Fruit fly (Drosophila melanogaster) whole organism, pupa: ENCODE results near the gene CG5334.

Source experiments
- CG10348 ChIP-seq: fragments of 200-800 bp; sonication (Bioruptor generic); IDR thresholded peaks from 2 replicates; pipeline ENCODE4 v1.3.6; 2022; ENCODE audit warnings: missing biosample characterization, missing genetic modification characterization
- CG13204 ChIP-seq: fragments of 200-800 bp; sonication (Bioruptor generic); optimal IDR thresholded peaks from 2 replicates; lab custom pipeline; 2018; ENCODE audit warnings: missing biosample characterization, mild to moderate bottlenecking, missing genetic modification characterization, moderate library complexity
- CG14655 ChIP-seq: fragments of 200-800 bp; sonication (Bioruptor generic); optimal IDR thresholded peaks from 3 replicates; lab custom pipeline; 2017; ENCODE audit warnings: mild to moderate bottlenecking, missing biosample characterization, missing genetic modification reagents, missing genetic modification characterization
- CG17806 ChIP-seq: fragments of 200-800 bp; sonication (Bioruptor generic); optimal IDR thresholded peaks from 2 replicates; lab custom pipeline; 2018; ENCODE audit warnings: missing biosample characterization, mild to moderate bottlenecking, missing genetic modification characterization, moderate library complexity
- CG32121 ChIP-seq: fragments of 200-800 bp; sonication (Bioruptor generic); IDR thresholded peaks from 2 replicates; pipeline ENCODE4 v1.3.6; 2022; ENCODE audit warnings: missing biosample characterization, missing genetic modification characterization
- CG34367 ChIP-seq: fragments of 200-800 bp; sonication (Bioruptor generic); optimal IDR thresholded peaks from 2 replicates; lab custom pipeline; 2018; ENCODE audit warnings: missing biosample characterization, mild to moderate bottlenecking, missing genetic modification characterization
- CG4496 ChIP-seq: fragments of 200-800 bp; sonication (Bioruptor generic); IDR thresholded peaks from 3 replicates; pipeline ENCODE4 v1.3.6; 2022; ENCODE audit warnings: missing biosample characterization, missing genetic modification characterization
- CG8159 ChIP-seq: fragments of 200-800 bp; sonication (Bioruptor generic); optimal IDR thresholded peaks from 3 replicates; lab custom pipeline; 2018; ENCODE audit warnings: missing biosample characterization, mild to moderate bottlenecking, missing genetic modification characterization, moderate library complexity
- CG8301 ChIP-seq: fragments of 200-800 bp; sonication (Bioruptor generic); optimal IDR thresholded peaks from 2 replicates; lab custom pipeline; 2018; ENCODE audit warnings: missing biosample characterization, mild to moderate bottlenecking, missing genetic modification characterization
- CG9948 ChIP-seq: fragments of 200-800 bp; sonication (Bioruptor generic); optimal IDR thresholded peaks from 2 replicates; lab custom pipeline; 2018; ENCODE audit warnings: missing biosample characterization, mild to moderate bottlenecking, missing genetic modification characterization, moderate library complexity
- D1 ChIP-seq: fragments of 200-800 bp; sonication (Bioruptor generic); optimal IDR thresholded peaks from 2 replicates; lab custom pipeline; 2018; ENCODE audit warnings: missing biosample characterization, mild to moderate bottlenecking, missing genetic modification characterization, moderate library complexity
- Ets98B ChIP-seq: fragments of 200-800 bp; sonication (Bioruptor generic); IDR thresholded peaks from 2 replicates; pipeline ENCODE4 v1.3.6; 2022; ENCODE audit warnings: missing biosample characterization, missing genetic modification characterization
- Pif1A ChIP-seq: fragments of 200-800 bp; sonication (Bioruptor generic); optimal IDR thresholded peaks from 3 replicates; lab custom pipeline; 2016; ENCODE audit warnings: missing biosample characterization, missing genetic modification characterization
- Pif1B ChIP-seq: fragments of 200-800 bp; sonication (Bioruptor generic); optimal IDR thresholded peaks from 3 replicates; lab custom pipeline; 2016; ENCODE audit warnings: missing biosample characterization, missing genetic modification characterization
- Snoo ChIP-seq: fragments of 200-800 bp; sonication (Bioruptor generic); optimal IDR thresholded peaks from 3 replicates; lab custom pipeline; 2017; ENCODE audit warnings: missing biosample characterization, mild to moderate bottlenecking, missing genetic modification characterization, inconsistent platforms
- fd96Ca ChIP-seq: fragments of 200-800 bp; sonication (Bioruptor generic); IDR thresholded peaks from 3 replicates; pipeline ENCODE4 v1.3.6; 2022; ENCODE audit warnings: missing biosample characterization, missing genetic modification characterization
- gl ChIP-seq: fragments of 200-800 bp; sonication (Bioruptor generic); optimal IDR thresholded peaks from 2 replicates; lab custom pipeline; 2018; ENCODE audit warnings: missing biosample characterization, mild to moderate bottlenecking, missing genetic modification characterization
- rn ChIP-seq: fragments of 200-800 bp; sonication (Bioruptor generic); IDR thresholded peaks from 2 replicates; pipeline ENCODE4 v1.3.6; 2022; ENCODE audit warnings: missing biosample characterization, missing genetic modification characterization

CG5334 gene

DNA sequence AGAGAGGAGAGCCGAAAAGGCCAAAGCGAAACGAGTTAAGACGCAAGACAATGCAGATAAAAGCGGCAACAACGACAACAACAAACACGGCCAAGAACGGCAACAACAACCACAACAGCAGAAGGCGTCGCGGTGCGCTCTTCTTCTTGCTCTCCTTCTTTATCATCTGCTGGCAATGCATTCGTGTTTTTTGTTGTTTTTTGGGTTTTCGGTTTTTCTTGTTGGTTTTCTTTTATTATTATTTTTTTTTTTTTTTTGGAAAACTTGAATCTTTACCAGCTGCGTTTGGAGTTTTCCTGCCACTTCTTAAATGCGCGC is 50.3 kb downstream of the CG5334 start:
- TF ChIP-seq Snoo (tag; lab: Kevin White, UChicago): no peak
- no peak for TF ChIP-seq CG4496 (GFP tag; lab: Robert Waterston, UW)
- TF ChIP-seq CG34367 (tag; lab: Kevin White, UChicago): no peak
- TF ChIP-seq rn (GFP tag; lab: Robert Waterston, UW): no peak
- TF ChIP-seq CG10348 (GFP tag; lab: Robert Waterston, UW): no peak
- TF ChIP-seq CG17806 (tag; lab: Kevin White, UChicago): no peak
- TF ChIP-seq CG13204 (GFP tag; lab: Kevin White, UChicago): no peak
- no peak for TF ChIP-seq CG9948 (tag; lab: Kevin White, UChicago)
- TF ChIP-seq CG32121 (GFP tag; lab: Robert Waterston, UW): no peak
- TF ChIP-seq CG14655 (GFP tag; lab: Kevin White, UChicago): no peak
- no peak for TF ChIP-seq Ets98B (GFP tag; lab: Robert Waterston, UW)
- no peak for TF ChIP-seq Pif1A (GFP tag; lab: Kevin White, UChicago)
- TF ChIP-seq CG8301 (tag; lab: Kevin White, UChicago): no peak
- no peak for TF ChIP-seq fd96Ca (GFP tag; lab: Robert Waterston, UW)
- TF ChIP-seq gl (tag; lab: Kevin White, UChicago): no peak
- TF ChIP-seq CG8159 (tag; lab: Kevin White, UChicago): no peak
- no peak for TF ChIP-seq Pif1B (GFP tag; lab: Kevin White, UChicago)
- TF ChIP-seq D1 (tag; lab: Kevin White, UChicago): no peak
